Worm (Caenorhabditis elegans) whole organism, L1 larva: ENCODE results near the gene Y41E3.7.

Experiments
- C04F5.9 ChIP-seq: sonication (generic microtip); optimal IDR thresholded peaks from 2 replicates; lab custom pipeline; 2016; ENCODE audit warnings: missing genetic modification characterization, missing compliant biosample characterization
- C34B4.2 ChIP-seq: sonication (generic microtip); optimal IDR thresholded peaks from 2 replicates; lab custom pipeline; 2017; ENCODE audit warnings: mild to moderate bottlenecking, missing genetic modification characterization, missing compliant biosample characterization
- aha-1 ChIP-seq: fragments of 150-350 bp; optimal IDR thresholded peaks from 2 replicates; lab custom pipeline; 2014; ENCODE audit warnings: missing biosample characterization, missing genetic modification characterization
- aly-2 ChIP-seq: fragments of 150-350 bp; optimal IDR thresholded peaks from 2 replicates; lab custom pipeline; 2014; ENCODE audit warnings: missing biosample characterization, missing genetic modification characterization
- ceh-63 ChIP-seq: fragments of 200-800 bp; sonication (Bioruptor generic); optimal IDR thresholded peaks from 2 replicates; lab custom pipeline; 2018; ENCODE audit warnings: mild to moderate bottlenecking, missing genetic modification characterization, missing compliant biosample characterization
- ceh-8 ChIP-seq: fragments of 200-800 bp; sonication (Bioruptor generic); optimal IDR thresholded peaks from 2 replicates; lab custom pipeline; 2018; ENCODE audit warnings: mild to moderate bottlenecking, missing genetic modification characterization, moderate library complexity, missing compliant biosample characterization
- ceh-82 ChIP-seq, 3 experiments: fragments of 150-350 bp in 1 of 3; sonication (generic microtip) in 2 of 3; optimal IDR thresholded peaks; 2 replicates each; lab custom pipeline; 2014 to 2017; ENCODE audit warnings: missing biosample characterization in 3 of 3, missing genetic modification characterization in 3 of 3
- ceh-88 ChIP-seq: fragments of 200-800 bp; sonication (Bioruptor generic); IDR thresholded peaks from 2 replicates; pipeline ENCODE4 v1.3.6; 2022; ENCODE audit warnings: missing genetic modification characterization, missing compliant biosample characterization
- ceh-90 ChIP-seq: sonication (generic microtip); optimal IDR thresholded peaks from 2 replicates; lab custom pipeline; 2016; ENCODE audit warnings: missing genetic modification characterization, missing compliant biosample characterization
- ces-1 ChIP-seq: fragments of 150-350 bp; optimal IDR thresholded peaks from 2 replicates; lab custom pipeline; 2014; ENCODE audit warnings: missing biosample characterization, missing genetic modification reagents, missing genetic modification characterization
- efl-1 ChIP-seq, 4 experiments: fragments of 150-350 bp; optimal IDR thresholded peaks in 3 of 4; peaks in 1 of 4; 1 replicate in 1 of 4; 2 replicates in 3 of 4; lab custom pipeline; 2014; ENCODE audit warnings: missing biosample characterization in 2 of 4, missing genetic modification characterization in 2 of 4, missing genetic modification reagents in 2 of 4
- efl-3 ChIP-seq: fragments of 200-800 bp; sonication (Bioruptor generic); optimal IDR thresholded peaks from 2 replicates; lab custom pipeline; 2018; ENCODE audit warnings: mild to moderate bottlenecking, missing genetic modification characterization, missing compliant biosample characterization
- fkh-10 ChIP-seq: sonication (generic microtip); optimal IDR thresholded peaks from 2 replicates; lab custom pipeline; 2017; ENCODE audit warnings: missing biosample characterization, missing genetic modification reagents, missing genetic modification characterization
- fos-1 ChIP-seq: fragments of 150-350 bp; optimal IDR thresholded peaks from 2 replicates; lab custom pipeline; 2014; ENCODE audit warnings: missing biosample characterization, missing genetic modification characterization
- grh-1 ChIP-seq: fragments of 200-800 bp; sonication (Bioruptor generic); IDR thresholded peaks from 2 replicates; pipeline ENCODE4 v1.3.6; 2022; ENCODE audit warnings: missing genetic modification reagents, missing genetic modification characterization, missing compliant biosample characterization
- hlh-4 ChIP-seq: sonication (generic microtip); optimal IDR thresholded peaks from 2 replicates; lab custom pipeline; 2016; ENCODE audit warnings: mild to moderate bottlenecking, missing genetic modification characterization, missing compliant biosample characterization
- hpl-2 ChIP-seq: fragments of 150-350 bp; optimal IDR thresholded peaks from 2 replicates; lab custom pipeline; 2014; ENCODE audit warnings: missing biosample characterization, missing genetic modification reagents, missing genetic modification characterization
- isw-1 ChIP-seq: fragments of 200-800 bp; sonication (Bioruptor generic); IDR thresholded peaks from 2 replicates; pipeline ENCODE4 v1.3.6; 2022; ENCODE audit warnings: missing genetic modification characterization, missing compliant biosample characterization
- lin-13 ChIP-seq: fragments of 150-350 bp; optimal IDR thresholded peaks from 2 replicates; lab custom pipeline; 2014; ENCODE audit warnings: missing biosample characterization, missing genetic modification reagents, missing genetic modification characterization
- lin-14 ChIP-seq: fragments of 200-800 bp; sonication (Bioruptor generic); optimal IDR thresholded peaks from 2 replicates; lab custom pipeline; 2018; ENCODE audit warnings: mild to moderate bottlenecking, missing genetic modification characterization, moderate library complexity, missing compliant biosample characterization
- lin-15B ChIP-seq: fragments of 150-350 bp; sonication (generic microtip); optimal IDR thresholded peaks from 3 replicates; lab custom pipeline; 2014; ENCODE audit warnings: missing biosample characterization, missing genetic modification characterization
- lin-35 ChIP-seq, 2 experiments: fragments of 150-350 bp; optimal IDR thresholded peaks; 2 replicates each; lab custom pipeline; 2014; ENCODE audit warnings: missing biosample characterization in 2 of 2, missing genetic modification characterization in 2 of 2, missing genetic modification reagents in 2 of 2
- mab-9 ChIP-seq: fragments of 200-800 bp; sonication (Bioruptor generic); IDR thresholded peaks from 2 replicates; pipeline ENCODE4 v1.3.6; 2022; ENCODE audit warnings: missing genetic modification reagents, missing genetic modification characterization, missing compliant biosample characterization
- mdl-1 ChIP-seq, 2 experiments: fragments of 150-350 bp; optimal IDR thresholded peaks; 2 replicates each; lab custom pipeline; 2014 to 2017; ENCODE audit warnings: missing biosample characterization in 2 of 2, missing genetic modification characterization in 2 of 2, inconsistent platforms in 1 of 2
- mef-2 ChIP-seq: fragments of 150-350 bp; optimal IDR thresholded peaks from 2 replicates; lab custom pipeline; 2014; ENCODE audit warnings: missing biosample characterization, missing genetic modification characterization
- mep-1 ChIP-seq: fragments of 150-350 bp; optimal IDR thresholded peaks from 2 replicates; lab custom pipeline; 2014; ENCODE audit warnings: missing biosample characterization, missing genetic modification characterization
- nhr-11 ChIP-seq: fragments of 150-350 bp; optimal IDR thresholded peaks from 2 replicates; lab custom pipeline; 2014; ENCODE audit warnings: missing biosample characterization, missing genetic modification characterization
- nhr-19 ChIP-seq: fragments of 200-800 bp; sonication (Bioruptor generic); conservative IDR thresholded peaks from 2 replicates; pipeline ENCODE4 v1.3.6; 2022; ENCODE audit warnings: missing genetic modification characterization, missing compliant biosample characterization
- nhr-20 ChIP-seq: sonication (generic microtip); optimal IDR thresholded peaks from 2 replicates; lab custom pipeline; 2016; ENCODE audit warnings: mild to moderate bottlenecking, missing genetic modification characterization, missing compliant biosample characterization
- nhr-237 ChIP-seq: fragments of 150-350 bp; optimal IDR thresholded peaks from 2 replicates; lab custom pipeline; 2014; ENCODE audit warnings: missing biosample characterization, missing genetic modification characterization
- nhr-28 ChIP-seq: fragments of 150-350 bp; optimal IDR thresholded peaks from 2 replicates; lab custom pipeline; 2014; ENCODE audit warnings: missing biosample characterization, missing genetic modification characterization
- nhr-76 ChIP-seq: sonication (generic microtip); optimal IDR thresholded peaks from 2 replicates; lab custom pipeline; 2017; ENCODE audit warnings: missing biosample characterization, missing genetic modification characterization
- nhr-85 ChIP-seq: sonication (generic microtip); peaks from one replicate; lab custom pipeline; 2016; ENCODE audit warnings: missing genetic modification characterization, inconsistent platforms, missing compliant biosample characterization
- nhr-90 ChIP-seq: sonication (generic microtip); optimal IDR thresholded peaks from 2 replicates; lab custom pipeline; 2016; ENCODE audit warnings: mild to moderate bottlenecking, missing genetic modification characterization, missing compliant biosample characterization; ENCODE audit not compliant: poor library complexity
- pag-3 ChIP-seq: sonication (generic microtip); optimal IDR thresholded peaks from 2 replicates; lab custom pipeline; 2017; ENCODE audit warnings: missing genetic modification characterization, mild to moderate bottlenecking, missing compliant biosample characterization, antibody characterized with exemption, borderline replicate concordance; ENCODE audit not compliant: insufficient read depth
- pax-3 ChIP-seq: fragments of 200-800 bp; sonication (Bioruptor generic); optimal IDR thresholded peaks from 2 replicates; lab custom pipeline; 2018; ENCODE audit warnings: mild to moderate bottlenecking, missing genetic modification characterization, moderate library complexity, missing compliant biosample characterization
- pqm-1 ChIP-seq: sonication (generic microtip); optimal IDR thresholded peaks from 3 replicates; lab custom pipeline; 2017; ENCODE audit warnings: missing biosample characterization, missing genetic modification characterization
- rnt-1 ChIP-seq: sonication (generic microtip); optimal IDR thresholded peaks from 2 replicates; lab custom pipeline; 2016; ENCODE audit warnings: mild to moderate bottlenecking, missing genetic modification characterization, moderate library complexity, missing compliant biosample characterization
- skn-1 ChIP-seq: fragments of 150-350 bp; optimal IDR thresholded peaks from 2 replicates; lab custom pipeline; 2014; ENCODE audit warnings: missing biosample characterization, missing genetic modification characterization
- snu-23 ChIP-seq: sonication (generic microtip); optimal IDR thresholded peaks from 2 replicates; lab custom pipeline; 2016; ENCODE audit warnings: missing genetic modification characterization, missing compliant biosample characterization
- sox-4 ChIP-seq: sonication (generic microtip); optimal IDR thresholded peaks from 2 replicates; lab custom pipeline; 2016; ENCODE audit warnings: missing genetic modification characterization, missing compliant biosample characterization
- sptf-1 ChIP-seq: fragments of 150-350 bp; optimal IDR thresholded peaks from 2 replicates; lab custom pipeline; 2014; ENCODE audit warnings: missing biosample characterization, missing genetic modification characterization
- swsn-7 ChIP-seq: sonication (generic microtip); optimal IDR thresholded peaks from 2 replicates; lab custom pipeline; 2016; ENCODE audit warnings: missing genetic modification characterization, missing compliant biosample characterization
- tbx-2 ChIP-seq: sonication (generic microtip); optimal IDR thresholded peaks from 2 replicates; lab custom pipeline; 2016; ENCODE audit warnings: missing genetic modification characterization, missing compliant biosample characterization
- unc-130 ChIP-seq: fragments of 150-350 bp; optimal IDR thresholded peaks from 2 replicates; lab custom pipeline; 2017; ENCODE audit warnings: missing biosample characterization, missing genetic modification characterization, inconsistent platforms
- unc-30 ChIP-seq: sonication (generic microtip); optimal IDR thresholded peaks from 2 replicates; lab custom pipeline; 2017; ENCODE audit warnings: missing biosample characterization, missing genetic modification characterization
- unc-98 ChIP-seq: fragments of 200-800 bp; sonication (Bioruptor generic); IDR thresholded peaks from 2 replicates; pipeline ENCODE4 v1.3.6; 2022; ENCODE audit warnings: missing genetic modification characterization, missing compliant biosample characterization
- vab-15 ChIP-seq: sonication (generic microtip); optimal IDR thresholded peaks from 2 replicates; lab custom pipeline; 2017; ENCODE audit warnings: missing genotype, mild to moderate bottlenecking, missing genetic modification characterization, missing compliant biosample characterization
- xbp-1 ChIP-seq: sonication (generic microtip); optimal IDR thresholded peaks from 2 replicates; lab custom pipeline; 2016; ENCODE audit warnings: missing genetic modification characterization, missing compliant biosample characterization
- zag-1 ChIP-seq: fragments of 150-350 bp; optimal IDR thresholded peaks from 2 replicates; lab custom pipeline; 2014; ENCODE audit warnings: missing biosample characterization, missing genetic modification characterization
- zip-4 ChIP-seq: fragments of 200-800 bp; sonication (Bioruptor generic); optimal IDR thresholded peaks from 2 replicates; lab custom pipeline; 2018; ENCODE audit warnings: mild to moderate bottlenecking, missing genetic modification characterization, moderate library complexity, missing compliant biosample characterization
- ztf-11 ChIP-seq, 2 experiments: sonication (generic microtip); optimal IDR thresholded peaks; 2 replicates each; lab custom pipeline; 2016 to 2017; ENCODE audit warnings: missing genetic modification characterization in 2 of 2, missing biosample characterization in 1 of 2, missing compliant biosample characterization in 1 of 2
- ztf-4 ChIP-seq: fragments of 150-350 bp; optimal IDR thresholded peaks from 2 replicates; lab custom pipeline; 2014; ENCODE audit warnings: missing biosample characterization, missing genetic modification characterization

The Y41E3.7 gene

ce11 chrIV:15039477-15039876 lies 25.6 kb downstream of the Y41E3.7 start, which contains the start of gene hrpu-1 (continued):
- TF ChIP-seq unc-98 (peak; percentile 47; the same call in 1 of the 2 replicates), fkh-10 (GFP tag; lab: Kevin White, UChicago) (peak; percentile 61), ceh-8 (GFP tag; lab: Kevin White, UChicago) (peak; percentile 62), pax-3 (tag; lab: Kevin White, UChicago) (peak; percentile 45), C04F5.9 (no peak), nhr-237 (tag; lab: Kevin White, UChicago) (peak; percentile 18), efl-3 (no peak), ces-1 (GFP tag; lab: Kevin White, UChicago) (no peak), tbx-2 (tag; lab: Kevin White, UChicago) (peak; percentile 84), lin-14 (GFP tag; lab: Kevin White, UChicago) (peak; percentile 85), fos-1 (peak; percentile 75), nhr-20 (tag; lab: Kevin White, UChicago) (peak; percentile 76), snu-23 (GFP tag; lab: Kevin White, UChicago) (peak; percentile 87), lin-35 (GFP tag; optimal IDR thresholded peaks at IDR 0.05; lab: Kevin White, UChicago) (peak; percentile 95 to 96), hlh-4 (tag; lab: Kevin White, UChicago) (no peak), nhr-19 (GFP tag; lab: Robert Waterston, UW) (peak; percentile 80), rnt-1 (tag; lab: Kevin White, UChicago) (peak; percentile 87), hpl-2 (GFP tag; lab: Kevin White, UChicago) (peak; percentile 57), swsn-7 (peak; percentile 81), mep-1 (peak; percentile 94), skn-1 (tag; lab: Kevin White, UChicago) (peak; percentile 82), aly-2 (tag; lab: Kevin White, UChicago) (peak; percentile 82), nhr-76 (tag; lab: Kevin White, UChicago) (no peak), nhr-85 (peak; percentile 90), unc-30 (tag; lab: Kevin White, UChicago) (no peak), sox-4 (peak; percentile 3), sptf-1 (no peak), grh-1 (peak; percentile 60; the same call in 1 of the 2 replicates), mdl-1 (tag; optimal IDR thresholded peaks at IDR 0.05; lab: Kevin White, UChicago) (peak in 1 of 2 experiments; percentile 59), ceh-90 (tag; lab: Kevin White, UChicago) (peak; percentile 22), nhr-28 (tag; lab: Kevin White, UChicago) (no peak), vab-15 (tag; lab: Kevin White, UChicago) (peak; percentile 19), ztf-4 (tag; lab: Kevin White, UChicago) (peak; percentile 56), aha-1 (peak; percentile 15), nhr-11 (tag; lab: Kevin White, UChicago) (peak; percentile 56), mab-9 (GFP tag; lab: Robert Waterston, UW) (peak; percentile 66), pqm-1 (tag; lab: Kevin White, UChicago) (no peak), efl-1 (optimal IDR thresholded peaks at IDR 0.05; lab: Kevin White, UChicago) (peak; percentile 95 to 97), efl-1 (GFP tag; optimal IDR thresholded peaks at IDR 0.05 in 1 of 2; lab: Kevin White, UChicago) (peak; percentile 95 to 99), zag-1 (tag; lab: Kevin White, UChicago) (no peak), zip-4 (GFP tag; lab: Kevin White, UChicago) (peak; percentile 62), lin-13 (GFP tag; lab: Kevin White, UChicago) (peak; percentile 70), ceh-63 (GFP tag; lab: Kevin White, UChicago) (no peak), ceh-82 (tag; optimal IDR thresholded peaks at IDR 0.05; lab: Kevin White, UChicago) (peak; percentile 73 to 91 (median 82)), nhr-90 (tag; lab: Kevin White, UChicago) (peak; percentile 64), ceh-88 (GFP tag; lab: Robert Waterston, UW) (peak; percentile 55; the same call in 1 of the 2 replicates), lin-15B (tag; lab: Kevin White, UChicago) (peak; percentile 85), C34B4.2 (tag; lab: Kevin White, UChicago) (no peak), unc-130 (peak; percentile 60), isw-1 (GFP tag; lab: Robert Waterston, UW) (peak; percentile 78), pag-3 (tag; lab: Kevin White, UChicago) (no peak), ztf-11 (tag; optimal IDR thresholded peaks at IDR 0.05; lab: Kevin White, UChicago) (peak in 1 of 2 experiments; percentile 63), mef-2 (no peak), xbp-1 (tag; lab: Kevin White, UChicago) (peak; percentile 83)
